Worm (Caenorhabditis elegans) whole organism, mixed stage, embryonic: ENCODE results near the gene W04B5.6.
"Not testable (repeated sequence)": the region's sequence is repeated elsewhere in the genome, so short reads cannot be mapped to it uniquely, and the experiment has no call there.

Experiments
- M03D4.4 ChIP-seq: sonication (generic microtip); optimal IDR thresholded peaks from 2 replicates; lab custom pipeline; 2017; ENCODE audit warnings: mild to moderate bottlenecking, missing genetic modification characterization, missing compliant biosample characterization
- bed-3 ChIP-seq: fragments of 200-800 bp; sonication (Bioruptor generic); optimal IDR thresholded peaks from 3 replicates; lab custom pipeline; 2018; ENCODE audit warnings: mild to moderate bottlenecking, missing genetic modification characterization, moderate library complexity, missing compliant biosample characterization
- blmp-1 ChIP-seq: fragments of 150-350 bp; optimal IDR thresholded peaks from 2 replicates; lab custom pipeline; 2014; ENCODE audit warnings: missing biosample characterization, missing genetic modification characterization
- ceh-39 ChIP-seq: fragments of 150-350 bp; optimal IDR thresholded peaks from 2 replicates; lab custom pipeline; 2014; ENCODE audit warnings: missing biosample characterization, missing genetic modification characterization
- ceh-83 ChIP-seq: fragments of 200-800 bp; sonication (Bioruptor generic); optimal IDR thresholded peaks from 2 replicates; lab custom pipeline; 2018; ENCODE audit warnings: mild to moderate bottlenecking, missing genetic modification characterization, missing compliant biosample characterization
- ces-1 ChIP-seq: fragments of 150-350 bp; optimal IDR thresholded peaks from 2 replicates; lab custom pipeline; 2014; ENCODE audit warnings: missing biosample characterization, missing genetic modification reagents, missing genetic modification characterization
- cnd-1 ChIP-seq: fragments of 200-800 bp; sonication (Bioruptor generic); optimal IDR thresholded peaks from 2 replicates; lab custom pipeline; 2018; ENCODE audit warnings: mild to moderate bottlenecking, missing genetic modification characterization, missing compliant biosample characterization
- elt-1 ChIP-seq: sonication (generic microtip); optimal IDR thresholded peaks from 2 replicates; lab custom pipeline; 2017; ENCODE audit warnings: missing genetic modification characterization, mild to moderate bottlenecking, missing compliant biosample characterization, antibody characterized with exemption, moderate library complexity, borderline replicate concordance; ENCODE audit not compliant: insufficient read depth
- elt-3 ChIP-seq: fragments of 150-350 bp; optimal IDR thresholded peaks from 2 replicates; lab custom pipeline; 2014; ENCODE audit warnings: missing biosample characterization, missing genetic modification characterization
- ham-2 ChIP-seq: fragments of 200-800 bp; sonication (Bioruptor generic); optimal IDR thresholded peaks from 2 replicates; lab custom pipeline; 2018; ENCODE audit warnings: mild to moderate bottlenecking, missing genetic modification characterization, missing compliant biosample characterization
- hlh-1 ChIP-seq: fragments of 150-350 bp; optimal IDR thresholded peaks from 2 replicates; lab custom pipeline; 2014; ENCODE audit warnings: missing biosample characterization, missing genetic modification reagents, missing genetic modification characterization
- lin-13 ChIP-seq: fragments of 150-350 bp; optimal IDR thresholded peaks from 2 replicates; lab custom pipeline; 2014; ENCODE audit warnings: missing biosample characterization, missing genetic modification characterization
- lin-32 ChIP-seq: fragments of 200-800 bp; sonication (Bioruptor generic); optimal IDR thresholded peaks from 2 replicates; lab custom pipeline; 2018; ENCODE audit warnings: mild to moderate bottlenecking, missing genetic modification characterization, missing compliant biosample characterization
- lsy-2 ChIP-seq: fragments of 150-350 bp; optimal IDR thresholded peaks from 2 replicates; lab custom pipeline; 2014; ENCODE audit warnings: missing biosample characterization, missing genetic modification characterization
- mab-5 ChIP-seq: fragments of 150-350 bp; optimal IDR thresholded peaks from 2 replicates; lab custom pipeline; 2014; ENCODE audit warnings: missing biosample characterization, missing genetic modification characterization
- mep-1 ChIP-seq: fragments of 150-350 bp; optimal IDR thresholded peaks from 2 replicates; lab custom pipeline; 2017; ENCODE audit warnings: missing biosample characterization, missing genetic modification reagents, missing genetic modification characterization, inconsistent platforms
- mls-2 ChIP-seq: sonication (generic microtip); optimal IDR thresholded peaks from 2 replicates; lab custom pipeline; 2016; ENCODE audit warnings: mild to moderate bottlenecking, missing genetic modification characterization, moderate library complexity, missing compliant biosample characterization
- nhr-12 ChIP-seq: fragments of 150-350 bp; optimal IDR thresholded peaks from 2 replicates; lab custom pipeline; 2014; ENCODE audit warnings: missing biosample characterization, missing genetic modification characterization
- nhr-2 ChIP-seq: fragments of 150-350 bp; optimal IDR thresholded peaks from 2 replicates; lab custom pipeline; 2014; ENCODE audit warnings: missing biosample characterization, missing genetic modification characterization
- nhr-237 ChIP-seq: fragments of 150-350 bp; optimal IDR thresholded peaks from 2 replicates; lab custom pipeline; 2014; ENCODE audit warnings: missing biosample characterization, missing genetic modification characterization
- nhr-28 ChIP-seq: fragments of 150-350 bp; optimal IDR thresholded peaks from 2 replicates; lab custom pipeline; 2014; ENCODE audit warnings: missing biosample characterization, missing genetic modification characterization
- nhr-76 ChIP-seq: sonication (generic microtip); optimal IDR thresholded peaks from 2 replicates; lab custom pipeline; 2017; ENCODE audit warnings: missing biosample characterization, missing genetic modification characterization
- pha-4 ChIP-seq: fragments of 150-350 bp; optimal IDR thresholded peaks from 2 replicates; lab custom pipeline; 2018; ENCODE audit warnings: missing biosample characterization, missing genetic modification reagents, missing genetic modification characterization
- sem-2 ChIP-seq: fragments of 200-800 bp; sonication (Bioruptor generic); optimal IDR thresholded peaks from 2 replicates; lab custom pipeline; 2018; ENCODE audit warnings: mild to moderate bottlenecking, missing genetic modification characterization, missing compliant biosample characterization
- snpc-4 ChIP-seq: fragments of 150-350 bp; optimal IDR thresholded peaks from 2 replicates; lab custom pipeline; 2014; ENCODE audit warnings: missing biosample characterization, missing genetic modification characterization
- sptf-1 ChIP-seq: sonication (generic microtip); optimal IDR thresholded peaks from 2 replicates; lab custom pipeline; 2017; ENCODE audit warnings: mild to moderate bottlenecking, missing genetic modification characterization, moderate library complexity, missing compliant biosample characterization
- unc-120 ChIP-seq: sonication (generic microtip); optimal IDR thresholded peaks from 2 replicates; lab custom pipeline; 2017; ENCODE audit warnings: missing genetic modification characterization, missing compliant biosample characterization; ENCODE audit not compliant: poor library complexity, severe bottlenecking
- unc-39 ChIP-seq: fragments of 150-350 bp; optimal IDR thresholded peaks from 2 replicates; lab custom pipeline; 2014; ENCODE audit warnings: missing biosample characterization, missing genetic modification characterization
- unc-62 ChIP-seq: fragments of 150-350 bp; optimal IDR thresholded peaks from 2 replicates; lab custom pipeline; 2014; ENCODE audit warnings: missing biosample characterization, missing genetic modification reagents, missing genetic modification characterization
- zip-8 ChIP-seq: fragments of 150-350 bp; optimal IDR thresholded peaks from 2 replicates; lab custom pipeline; 2014; ENCODE audit warnings: missing biosample characterization, missing genetic modification characterization
- ztf-11 ChIP-seq: fragments of 150-350 bp; optimal IDR thresholded peaks from 2 replicates; lab custom pipeline; 2014; ENCODE audit warnings: missing biosample characterization, missing genetic modification characterization

The W04B5.6 gene

ce11 chrIII:2473554-2473953, 38.3 kb upstream of the W04B5.6 start, which contains the start of gene smg-6:
Gene smg-6 (plus strand): TSS chrIII:2473854.
- TF ChIP-seq ceh-83 (GFP tag; lab: Kevin White, UChicago) (peak; percentile 5), nhr-12 (no peak)

- TF ChIP-seq nhr-76 (tag; lab: Kevin White, UChicago) (no peak), ces-1 (peak; percentile 10), mls-2 (no peak), ceh-83 (GFP tag; lab: Kevin White, UChicago) (no peak), lsy-2 (tag; lab: Kevin White, UChicago) (peak; percentile 56), lin-13 (tag; lab: Kevin White, UChicago) (peak; percentile 68), nhr-28 (tag; lab: Kevin White, UChicago) (no peak), snpc-4 (tag; lab: Kevin White, UChicago) (no peak), unc-62 (peak; percentile 26), nhr-2 (no peak), hlh-1 (tag; lab: Kevin White, UChicago) (peak; percentile 14), nhr-12 (no peak), lin-32 (GFP tag; lab: Kevin White, UChicago) (no peak), elt-1 (tag; lab: Kevin White, UChicago) (no peak), unc-120 (tag; lab: Kevin White, UChicago) (peak; percentile 59), cnd-1 (tag; lab: Kevin White, UChicago) (peak; percentile 27), sem-2 (GFP tag; lab: Kevin White, UChicago) (no peak), blmp-1 (tag; lab: Kevin White, UChicago) (peak; percentile 43), mab-5 (tag; lab: Kevin White, UChicago) (no peak), ham-2 (GFP tag; lab: Kevin White, UChicago) (no peak), bed-3 (no peak), mep-1 (peak; percentile 22), zip-8 (no peak), elt-3 (no peak), ztf-11 (tag; lab: Kevin White, UChicago) (no peak), pha-4 (tag; lab: Kevin White, UChicago) (peak; percentile 13), sptf-1 (tag; lab: Kevin White, UChicago) (peak; percentile 43), ceh-39 (tag; lab: Kevin White, UChicago) (no peak), unc-39 (no peak), nhr-237 (tag; lab: Kevin White, UChicago) (peak; percentile 6), M03D4.4 (tag; lab: Kevin White, UChicago) (peak; percentile 29)
Observed at ce11 chrIII:2471855-2472254, 36.6 kb upstream of the W04B5.6 start.

DNA sequence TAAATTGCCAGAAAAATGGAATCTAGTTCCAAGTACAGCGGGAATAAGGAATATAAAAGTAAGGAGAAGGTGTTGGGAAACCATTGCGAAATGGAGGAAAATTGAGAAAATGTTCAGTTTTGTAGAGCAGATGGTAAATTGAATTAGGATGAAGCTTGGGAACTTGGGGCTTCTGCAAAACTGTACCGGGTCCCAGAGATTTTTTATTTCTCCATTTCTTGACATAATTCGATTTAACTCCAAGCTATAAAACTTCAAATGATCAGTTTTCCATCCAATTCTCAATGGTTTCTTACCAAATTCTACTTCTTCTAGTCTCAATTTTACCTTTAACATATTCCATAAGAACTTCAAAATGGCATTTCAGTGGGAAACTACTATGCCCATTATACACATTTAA, 32.9 kb upstream of the W04B5.6 start, which contains the start of the genes E02H9.9 and E02H9.1:
Gene E02H9.9, minus strand, starts transcription at position 101 of the 400 bp plus-strand sequence.
Gene E02H9.1, plus strand, starts transcription at position 285 of the 400 bp plus-strand sequence.
- no peak for TF ChIP-seq nhr-2
- no peak for TF ChIP-seq ham-2 (GFP tag; lab: Kevin White, UChicago)
- no peak for TF ChIP-seq unc-62
- TF ChIP-seq unc-39, result no peak

DNA sequence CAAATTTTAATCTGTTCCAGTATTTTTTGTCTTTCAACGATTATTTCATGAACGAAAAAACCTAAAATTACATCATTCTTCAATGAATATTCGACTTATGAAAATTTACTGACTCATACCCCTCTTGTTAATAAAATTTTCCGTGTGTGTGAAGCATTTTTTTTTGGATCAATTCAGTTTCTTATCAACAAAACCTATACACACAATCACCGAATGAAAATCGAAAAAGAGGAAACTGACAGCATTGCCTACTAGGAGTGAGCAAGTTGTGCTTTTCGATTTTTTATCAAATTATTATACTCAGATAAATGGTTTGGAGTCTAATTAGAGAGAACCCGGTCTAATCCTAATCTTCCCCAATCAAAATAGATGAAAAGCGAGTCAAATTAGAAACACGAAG, 23.5 kb upstream of the W04B5.6 start, which contains the start of gene E02H9.3:
Gene E02H9.3, plus strand, starts transcription at position 301 of the 400 bp plus-strand sequence.
- TF ChIP-seq nhr-2; mab-5 (tag; lab: Kevin White, UChicago); nhr-76 (tag; lab: Kevin White, UChicago): not testable (repeated sequence)

DNA sequence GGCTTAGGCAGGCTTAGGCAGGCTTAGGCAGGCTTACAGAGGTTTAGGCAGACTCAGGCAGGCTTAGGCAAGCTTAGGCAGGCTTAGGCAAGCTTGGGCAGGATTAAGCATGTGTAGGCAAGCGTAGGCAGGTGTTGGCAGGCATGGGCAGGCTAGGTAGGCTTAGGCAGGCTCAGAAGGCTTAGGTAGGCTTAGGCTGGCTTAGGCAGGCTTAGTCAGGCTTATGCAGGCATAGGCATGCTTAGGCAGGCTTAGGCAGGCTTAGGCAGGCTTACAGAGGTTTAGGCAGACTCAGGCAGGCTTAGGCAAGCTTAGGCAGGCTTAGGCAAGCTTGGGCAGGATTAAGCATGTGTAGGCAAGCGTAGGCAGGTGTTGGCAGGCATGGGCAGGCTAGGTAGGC, 20.2 kb upstream of the W04B5.6 start:
- TF ChIP-seq lin-32 (GFP tag; lab: Kevin White, UChicago), result peak; percentile 13
- TF ChIP-seq cnd-1 (tag; lab: Kevin White, UChicago), result peak; percentile 8
- peak; percentile 35 for TF ChIP-seq ham-2 (GFP tag; lab: Kevin White, UChicago)

- no peak for TF ChIP-seq nhr-2
- no peak for TF ChIP-seq mab-5 (tag; lab: Kevin White, UChicago)
- TF ChIP-seq M03D4.4 (tag; lab: Kevin White, UChicago), result no peak
- no peak for TF ChIP-seq sem-2 (GFP tag; lab: Kevin White, UChicago)
- TF ChIP-seq unc-62, result no peak
- TF ChIP-seq ces-1, result no peak
- TF ChIP-seq lin-32 (GFP tag; lab: Kevin White, UChicago), result no peak
- no peak for TF ChIP-seq nhr-237 (tag; lab: Kevin White, UChicago)
- no peak for TF ChIP-seq cnd-1 (tag; lab: Kevin White, UChicago)
- no peak for TF ChIP-seq unc-120 (tag; lab: Kevin White, UChicago)
- no peak for TF ChIP-seq nhr-12
- TF ChIP-seq nhr-76 (tag; lab: Kevin White, UChicago), result no peak
- no peak for TF ChIP-seq ztf-11 (tag; lab: Kevin White, UChicago)
- TF ChIP-seq ceh-83 (GFP tag; lab: Kevin White, UChicago), result no peak
- TF ChIP-seq mls-2, result no peak
Observed at ce11 chrIII:2454757-2455306, 19.6 kb upstream of the W04B5.6 start, which contains the start of gene nhr-121. Gene nhr-121 (minus strand): TSS chrIII:2454807.
